Fruit fly (Drosophila melanogaster) whole organism, embryonic: Measurements from ENCODE around the gene CG7781.

Experiments used
- Bdp1 ChIP-seq: fragments of 200-800 bp; sonication (Bioruptor generic); optimal IDR thresholded peaks from 3 replicates; lab custom pipeline; 2016; ENCODE audit warnings: missing biosample characterization, missing genetic modification characterization
- Bgb ChIP-seq: fragments of 200-800 bp; sonication (Bioruptor generic); IDR thresholded peaks from 2 replicates; pipeline ENCODE4 v1.3.6; 2022; ENCODE audit warnings: missing biosample characterization, missing genetic modification characterization; ENCODE audit not compliant: partially characterized antibody
- Bteb2 ChIP-seq: fragments of 200-800 bp; sonication (Bioruptor generic); optimal IDR thresholded peaks from 2 replicates; lab custom pipeline; 2016; ENCODE audit warnings: missing biosample characterization, missing genetic modification characterization
- CG11085 ChIP-seq: fragments of 200-800 bp; sonication (Bioruptor generic); IDR thresholded peaks from 2 replicates; pipeline ENCODE4 v1.3.6; 2022; ENCODE audit warnings: missing biosample characterization, missing genetic modification characterization
- CG11560 ChIP-seq: fragments of 200-800 bp; sonication (Bioruptor generic); IDR thresholded peaks from 3 replicates; pipeline ENCODE4 v1.3.6; 2022; ENCODE audit warnings: missing biosample characterization, missing genetic modification characterization
- CG12071 ChIP-seq: fragments of 200-800 bp; sonication (Bioruptor generic); optimal IDR thresholded peaks from 3 replicates; lab custom pipeline; 2018; ENCODE audit warnings: missing biosample characterization, mild to moderate bottlenecking, missing genetic modification characterization
- CG12942 ChIP-seq: fragments of 200-800 bp; sonication (Bioruptor generic); optimal IDR thresholded peaks from 3 replicates; lab custom pipeline; 2016; ENCODE audit warnings: missing biosample characterization, missing genetic modification characterization
- CG15601 ChIP-seq: fragments of 200-800 bp; sonication (Bioruptor generic); optimal IDR thresholded peaks from 3 replicates; lab custom pipeline; 2019; ENCODE audit warnings: missing biosample characterization, mild to moderate bottlenecking, missing genetic modification characterization, moderate library complexity
- CG1603 ChIP-seq: fragments of 200-800 bp; sonication (Bioruptor generic); optimal IDR thresholded peaks from 2 replicates; lab custom pipeline; 2019; ENCODE audit warnings: missing biosample characterization, mild to moderate bottlenecking, missing genetic modification characterization, moderate library complexity
- CG16779 ChIP-seq: fragments of 200-800 bp; sonication (Bioruptor generic); IDR thresholded peaks from 2 replicates; pipeline ENCODE4 v1.3.6; 2022; ENCODE audit warnings: missing biosample characterization, missing genetic modification characterization
- CG18619 ChIP-seq: fragments of 200-800 bp; sonication (Bioruptor generic); optimal IDR thresholded peaks from 3 replicates; lab custom pipeline; 2017; ENCODE audit warnings: missing biosample characterization, mild to moderate bottlenecking, missing genetic modification characterization
- CG18764 ChIP-seq: fragments of 200-800 bp; sonication (Bioruptor generic); optimal IDR thresholded peaks from 3 replicates; lab custom pipeline; 2016; ENCODE audit warnings: missing biosample characterization, missing genetic modification characterization
- CG2712 ChIP-seq: fragments of 200-800 bp; optimal IDR thresholded peaks from 3 replicates; lab custom pipeline; 2019; ENCODE audit warnings: missing biosample characterization, mild to moderate bottlenecking, missing genetic modification characterization, moderate library complexity
- CG3407 ChIP-seq: fragments of 200-800 bp; sonication (Bioruptor generic); optimal IDR thresholded peaks from 2 replicates; lab custom pipeline; 2018; ENCODE audit warnings: missing biosample characterization, mild to moderate bottlenecking, missing genetic modification characterization
- CG43689 ChIP-seq: fragments of 200-800 bp; sonication (Bioruptor generic); IDR thresholded peaks from 2 replicates; pipeline ENCODE4 v1.3.6; 2022; ENCODE audit warnings: missing biosample characterization, missing genetic modification characterization
- CG7372 ChIP-seq: fragments of 200-800 bp; sonication (Bioruptor generic); IDR thresholded peaks from 2 replicates; pipeline ENCODE4 v1.3.6; 2022; ENCODE audit warnings: missing biosample characterization, missing genetic modification characterization
- CG8089 ChIP-seq: fragments of 200-800 bp; sonication (Bioruptor generic); optimal IDR thresholded peaks from 3 replicates; lab custom pipeline; 2016; ENCODE audit warnings: missing biosample characterization, missing genetic modification characterization
- CG8478 ChIP-seq: fragments of >200 bp; optimal IDR thresholded peaks from 2 replicates; lab custom pipeline; 2018
- CG8944 ChIP-seq: fragments of 200-800 bp; sonication (Bioruptor generic); optimal IDR thresholded peaks from 3 replicates; lab custom pipeline; 2016; ENCODE audit warnings: missing biosample characterization, missing genetic modification characterization
- Chrac-16 ChIP-seq: fragments of 200-800 bp; sonication (Bioruptor generic); optimal IDR thresholded peaks from 3 replicates; lab custom pipeline; 2016; ENCODE audit warnings: missing biosample characterization, missing genetic modification characterization
- D ChIP-seq, 2 experiments: fragments of 200-800 bp in 1 of 2; fragments of >200 bp in 1 of 2; sonication (Bioruptor generic) in 1 of 2; optimal IDR thresholded peaks; 2 replicates in 1 of 2; 3 replicates in 1 of 2; lab custom pipeline; 2017; ENCODE audit warnings: mild to moderate bottlenecking in 1 of 2, missing biosample characterization in 1 of 2, missing genetic modification characterization in 1 of 2, missing genetic modification reagents in 1 of 2
- D19A ChIP-seq: fragments of 200-800 bp; optimal IDR thresholded peaks from 3 replicates; lab custom pipeline; 2019; ENCODE audit warnings: missing biosample characterization, mild to moderate bottlenecking, missing genetic modification characterization, moderate library complexity
- Dip2 ChIP-seq: fragments of 200-800 bp; sonication (Bioruptor generic); IDR thresholded peaks from 2 replicates; pipeline ENCODE4 v1.3.6; 2022; ENCODE audit warnings: missing biosample characterization, missing genetic modification characterization
- Fer1 ChIP-seq: fragments of 200-800 bp; sonication (Bioruptor generic); optimal IDR thresholded peaks from 2 replicates; lab custom pipeline; 2017; ENCODE audit warnings: missing biosample characterization, mild to moderate bottlenecking, missing genetic modification characterization
- Lpt ChIP-seq: fragments of >200 bp; optimal IDR thresholded peaks from 2 replicates; lab custom pipeline; 2018; ENCODE audit warnings: missing biosample characterization, missing genetic modification characterization
- MTF-1 ChIP-seq: fragments of 200-800 bp; sonication (Bioruptor generic); optimal IDR thresholded peaks from 2 replicates; lab custom pipeline; 2018; ENCODE audit warnings: missing biosample characterization, mild to moderate bottlenecking, missing genetic modification characterization, borderline replicate concordance
- NC2α ChIP-seq: fragments of 200-800 bp; sonication (Bioruptor generic); optimal IDR thresholded peaks from 2 replicates; lab custom pipeline; 2016; ENCODE audit warnings: missing biosample characterization, missing genetic modification characterization
- NC2β ChIP-seq: fragments of 200-800 bp; sonication (Bioruptor generic); optimal IDR thresholded peaks from 2 replicates; lab custom pipeline; 2016; ENCODE audit warnings: missing biosample characterization, missing genetic modification characterization
- Optix ChIP-seq: fragments of 200-800 bp; sonication (Bioruptor generic); IDR thresholded peaks from 3 replicates; pipeline ENCODE4 v1.3.6; 2022; ENCODE audit warnings: missing biosample characterization, missing genetic modification characterization
- Sry-δ ChIP-seq: fragments of 200-800 bp; sonication (Bioruptor generic); optimal IDR thresholded peaks from 2 replicates; lab custom pipeline; 2016; ENCODE audit warnings: missing biosample characterization, missing genetic modification characterization
- Stat92E ChIP-seq, 3 experiments: fragments of >200 bp in 2 of 3; fragments of 200-800 bp in 1 of 3; sonication (Bioruptor generic) in 1 of 3; optimal IDR thresholded peaks; 2 replicates each; lab custom pipeline; 2017 to 2019; ENCODE audit warnings: missing biosample characterization in 3 of 3, missing genetic modification characterization in 3 of 3, mild to moderate bottlenecking in 1 of 3, moderate library complexity in 1 of 3
- Xrp1 ChIP-seq: fragments of 200-800 bp; sonication (Bioruptor generic); IDR thresholded peaks from 2 replicates; pipeline ENCODE4 v1.3.6; 2022; ENCODE audit warnings: missing biosample characterization, missing genetic modification characterization
- al ChIP-seq: fragments of 200-800 bp; sonication (Bioruptor generic); IDR thresholded peaks from 2 replicates; pipeline ENCODE4 v1.3.6; 2022; ENCODE audit warnings: missing biosample characterization, missing genetic modification characterization
- ap ChIP-seq: fragments of 200-800 bp; sonication (Bioruptor generic); IDR thresholded peaks from 2 replicates; pipeline ENCODE4 v1.3.6; 2022; ENCODE audit warnings: missing biosample characterization, missing genetic modification characterization
- ara ChIP-seq: fragments of 200-800 bp; sonication (Bioruptor generic); IDR thresholded peaks from 2 replicates; pipeline ENCODE4 v1.3.6; 2022; ENCODE audit warnings: missing biosample characterization, missing genetic modification characterization
- chinmo ChIP-seq: fragments of 200-800 bp; sonication (Bioruptor generic); IDR thresholded peaks from 4 replicates; pipeline ENCODE4 v1.3.6; 2022; ENCODE audit warnings: missing biosample characterization, missing genetic modification characterization; ENCODE audit not compliant: partially characterized antibody
- en ChIP-seq: fragments of 200-800 bp; sonication (Bioruptor generic); optimal IDR thresholded peaks from 2 replicates; lab custom pipeline; 2016; ENCODE audit warnings: missing biosample characterization, missing genetic modification characterization
- ham ChIP-seq: fragments of 200-800 bp; sonication (Bioruptor generic); IDR thresholded peaks from 2 replicates; pipeline ENCODE4 v1.3.6; 2022; ENCODE audit warnings: missing biosample characterization, missing genetic modification characterization
- hkb ChIP-seq, 2 experiments: fragments of 200-800 bp in 1 of 2; fragments of >200 bp in 1 of 2; sonication (Bioruptor generic) in 1 of 2; IDR thresholded peaks in 1 of 2; optimal IDR thresholded peaks in 1 of 2; 2 replicates each; pipeline versions ENCODE4 v1.3.6 to Lab custom; 2017 to 2022; ENCODE audit warnings: missing biosample characterization in 1 of 2, missing genetic modification characterization in 1 of 2
- insv ChIP-seq, 2 experiments: fragments of 200-800 bp; sonication (Bioruptor generic); optimal IDR thresholded peaks; 3 replicates each; lab custom pipeline; 2016 to 2018; ENCODE audit warnings: missing biosample characterization in 2 of 2, missing genetic modification characterization in 2 of 2
- inv ChIP-seq: fragments of 200-800 bp; sonication (Bioruptor generic); IDR thresholded peaks from 2 replicates; pipeline ENCODE4 v1.3.6; 2022; ENCODE audit warnings: missing biosample characterization, missing genetic modification characterization; ENCODE audit not compliant: partially characterized antibody
- kah ChIP-seq: fragments of 200-800 bp; sonication (Bioruptor generic); optimal IDR thresholded peaks from 2 replicates; lab custom pipeline; 2018; ENCODE audit warnings: missing biosample characterization, mild to moderate bottlenecking, missing genetic modification characterization
- otp ChIP-seq: fragments of 200-800 bp; sonication (Bioruptor generic); IDR thresholded peaks from 3 replicates; pipeline ENCODE4, ENCODE4 v1.3.6; 2022; ENCODE audit warnings: missing biosample characterization, missing genetic modification characterization
- pfk ChIP-seq: fragments of 200-800 bp; sonication (Bioruptor generic); optimal IDR thresholded peaks from 2 replicates; lab custom pipeline; 2018; ENCODE audit warnings: missing biosample characterization, mild to moderate bottlenecking, missing genetic modification characterization, moderate library complexity
- pita ChIP-seq: fragments of 200-800 bp; sonication (Bioruptor generic); optimal IDR thresholded peaks from 2 replicates; lab custom pipeline; 2017; ENCODE audit warnings: missing biosample characterization, mild to moderate bottlenecking, missing genetic modification characterization
- row ChIP-seq: fragments of 200-800 bp; sonication (Bioruptor generic); IDR thresholded peaks from 3 replicates; pipeline ENCODE4 v1.3.6; 2022; ENCODE audit warnings: missing biosample characterization, missing genetic modification characterization
- sens ChIP-seq: fragments of 200-800 bp; sonication (Bioruptor generic); peaks from one replicate; lab custom pipeline; 2016; ENCODE audit warnings: missing biosample characterization, missing genetic modification characterization
- sob ChIP-seq: fragments of 200-800 bp; sonication (Bioruptor generic); IDR thresholded peaks from 2 replicates; pipeline ENCODE4 v1.3.6; 2022; ENCODE audit warnings: missing biosample characterization, missing genetic modification characterization
- tin ChIP-seq: fragments of 200-800 bp; sonication (Bioruptor generic); optimal IDR thresholded peaks from 3 replicates; lab custom pipeline; 2016; ENCODE audit warnings: missing biosample characterization, missing genetic modification characterization
- wor ChIP-seq: fragments of 200-800 bp; sonication (Bioruptor generic); IDR thresholded peaks from 2 replicates; pipeline ENCODE4 v1.3.6; 2022; ENCODE audit warnings: missing biosample characterization, missing genetic modification characterization

CG7781 gene

DNA sequence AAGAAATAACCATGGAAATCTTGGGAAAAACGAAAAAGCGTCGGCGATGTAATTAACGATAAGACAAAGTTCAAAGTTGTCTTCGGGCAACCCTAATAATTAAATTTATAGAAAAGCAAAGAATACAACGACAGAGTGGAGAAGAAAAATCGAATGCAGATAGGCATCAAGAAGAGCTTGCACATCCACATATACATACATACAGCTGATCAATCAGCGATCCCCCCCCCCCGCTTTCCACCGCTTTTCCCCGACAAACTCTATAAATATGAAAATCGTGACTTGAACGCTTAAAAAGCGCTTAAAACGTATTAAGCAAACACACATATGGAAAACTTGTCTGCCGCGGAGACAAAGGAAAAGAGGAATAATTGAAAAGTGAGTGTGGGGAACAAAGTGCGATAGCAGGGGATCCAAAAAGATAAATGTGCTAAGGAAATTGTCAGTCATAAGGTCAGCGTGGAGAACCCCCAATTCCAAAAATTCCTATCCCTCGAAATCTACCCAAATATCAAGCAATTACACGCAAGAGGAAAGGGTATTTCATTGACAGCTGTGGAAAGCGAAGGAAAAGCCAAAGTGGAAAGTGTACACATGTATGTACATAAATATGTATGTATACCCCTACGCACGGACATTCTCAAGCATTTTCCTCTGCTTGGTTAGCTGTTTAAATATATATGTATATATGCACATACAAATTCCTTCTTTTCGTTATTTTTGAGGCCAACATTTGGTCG, 35.7 kb downstream of the CG7781 start:
- TF ChIP-seq CG3407 (GFP tag; lab: Kevin White, UChicago) (no peak), NC2β (GFP tag; lab: Kevin White, UChicago) (no peak), CG16779 (GFP tag; lab: Robert Waterston, UW) (no peak), CG18764 (no peak), CG43689 (no peak), Chrac-16 (no peak), Dip2 (GFP tag; lab: Robert Waterston, UW) (no peak), Xrp1 (GFP tag; lab: Robert Waterston, UW) (no peak), ara (GFP tag; lab: Robert Waterston, UW) (peak; percentile 35; the same call in 1 of the 2 replicates), CG8478 (lab: Kevin White, UChicago) (no peak), Lpt (GFP tag; lab: Kevin White, UChicago) (no peak), Sry-δ (no peak), sob (GFP tag; lab: Robert Waterston, UW) (no peak), ap (GFP tag; lab: Robert Waterston, UW) (no peak), chinmo (GFP tag; lab: Robert Waterston, UW) (0 out of 4 replicates have a peak, but pooled peaks have one; percentile 39), pfk (GFP tag; lab: Kevin White, UChicago) (no peak), Stat92E (GFP tag; optimal IDR thresholded peaks at IDR 0.05; lab: Kevin White, UChicago) (no peak), en (GFP tag; lab: Kevin White, UChicago) (no peak), D19A (tag; lab: Kevin White, UChicago) (peak; percentile 98), CG11085 (GFP tag; lab: Robert Waterston, UW) (no peak), Optix (GFP tag; lab: Robert Waterston, UW) (no peak), CG1603 (tag; lab: Kevin White, UChicago) (peak; percentile 14), insv (GFP tag; optimal IDR thresholded peaks at IDR 0.05; lab: Kevin White, UChicago) (no peak), D (optimal IDR thresholded peaks at IDR 0.05; lab: Kevin White, UChicago) (no peak), D (GFP tag; optimal IDR thresholded peaks at IDR 0.05; lab: Kevin White, UChicago) (peak; percentile 1), wor (no peak), row (GFP tag; lab: Robert Waterston, UW) (no peak), hkb (optimal IDR thresholded peaks at IDR 0.05; lab: Kevin White, UChicago) (no peak), hkb (GFP tag; IDR thresholded peaks at IDR 0.05; lab: Robert Waterston, UW) (no peak), CG15601 (peak; percentile 9), Bgb (no peak), tin (GFP tag; lab: Kevin White, UChicago) (no peak), CG7372 (no peak), CG2712 (peak; percentile 3), NC2α (GFP tag; lab: Kevin White, UChicago) (no peak), CG12942 (no peak), Fer1 (GFP tag; lab: Kevin White, UChicago) (no peak), CG8089 (GFP tag; lab: Kevin White, UChicago) (no peak), otp (0 out of 3 replicates have a peak, but pooled peaks have one; percentile 4), sens (peak; percentile 78), al (GFP tag; lab: Robert Waterston, UW) (no peak), CG18619 (no peak), CG12071 (GFP tag; lab: Kevin White, UChicago) (no peak), CG11560 (no peak), inv (GFP tag; lab: Robert Waterston, UW) (no peak), CG8944 (GFP tag; lab: Kevin White, UChicago) (no peak), kah (GFP tag; lab: Kevin White, UChicago) (no peak), pita (no peak), Bteb2 (GFP tag; lab: Kevin White, UChicago) (no peak), Bdp1 (no peak), MTF-1 (GFP tag; lab: Kevin White, UChicago) (peak; percentile 27), ham (GFP tag; lab: Robert Waterston, UW) (no peak)
